Worm (Caenorhabditis elegans): ENCODE measurements around the gene C26B9.3.
A peak's percentile ranks its signal among the peaks of the same experiment; 100 is the strongest.

Gene C26B9.3

DNA sequence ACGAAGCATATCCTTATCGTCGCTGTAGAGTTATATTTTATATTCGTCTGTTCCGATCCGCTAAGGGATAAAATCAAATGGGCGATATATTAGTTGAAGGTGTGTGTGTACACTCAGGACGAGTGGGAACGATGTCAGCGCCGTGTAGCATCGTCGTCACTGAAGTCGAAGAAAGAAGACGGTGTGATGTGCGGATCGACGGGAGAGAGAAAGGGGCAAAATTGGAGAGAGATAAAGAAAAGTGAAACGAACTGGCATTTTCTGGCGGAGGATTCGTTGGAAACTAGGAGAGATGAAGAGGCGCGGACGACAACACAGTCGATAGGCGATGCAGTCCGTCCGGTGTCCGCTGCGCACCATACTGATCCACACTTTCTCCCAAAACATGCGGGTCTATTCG is at the start of gene C26B9.3:
Gene C26B9.3, plus strand, starts transcription at position 343 of the 400 bp plus-strand sequence.
- TF ChIP-seq nhr-43 (tag; optimal IDR thresholded peaks at IDR 0.05; ENCODE audit: poor library complexity, severe bottlenecking) (no peak), nhr-25 (tag; optimal IDR thresholded peaks at IDR 0.05) (peak; percentile 40), nhr-28 (tag; optimal IDR thresholded peaks at IDR 0.05) (no peak), ztf-11 (tag; optimal IDR thresholded peaks at IDR 0.05) (no peak), ztf-4 (tag; optimal IDR thresholded peaks at IDR 0.05) (no peak), mml-1 (tag; optimal IDR thresholded peaks at IDR 0.05) (no peak), elt-3 (tag; optimal IDR thresholded peaks at IDR 0.05) (no peak), tbx-2 (tag; optimal IDR thresholded peaks at IDR 0.05) (no peak), nhr-77 (tag; optimal IDR thresholded peaks at IDR 0.05) (no peak), fkh-10 (GFP tag; optimal IDR thresholded peaks at IDR 0.05) (no peak), mdl-1 (tag; optimal IDR thresholded peaks at IDR 0.05) (no peak), hmg-11 (tag; optimal IDR thresholded peaks at IDR 0.05) (peak; percentile 18), aly-2 (tag; optimal IDR thresholded peaks at IDR 0.05) (no peak), jun-1 (tag; optimal IDR thresholded peaks at IDR 0.05) (no peak), nhr-23 (tag; optimal IDR thresholded peaks at IDR 0.05) (peak; percentile 51), nhr-11 (tag; optimal IDR thresholded peaks at IDR 0.05) (no peak), fos-1 (tag; optimal IDR thresholded peaks at IDR 0.05) (no peak), R02D3.7 (tag; optimal IDR thresholded peaks at IDR 0.05) (no peak), skn-1 (tag; optimal IDR thresholded peaks at IDR 0.05) (no peak), lin-39 (tag; optimal IDR thresholded peaks at IDR 0.05) (no peak), ceh-9 (tag; optimal IDR thresholded peaks at IDR 0.05) (no peak), ceh-16 (tag; optimal IDR thresholded peaks at IDR 0.05) (no peak), ceh-82 (tag; optimal IDR thresholded peaks at IDR 0.05) (no peak), fkh-2 (tag; optimal IDR thresholded peaks at IDR 0.05) (no peak)

DNA sequence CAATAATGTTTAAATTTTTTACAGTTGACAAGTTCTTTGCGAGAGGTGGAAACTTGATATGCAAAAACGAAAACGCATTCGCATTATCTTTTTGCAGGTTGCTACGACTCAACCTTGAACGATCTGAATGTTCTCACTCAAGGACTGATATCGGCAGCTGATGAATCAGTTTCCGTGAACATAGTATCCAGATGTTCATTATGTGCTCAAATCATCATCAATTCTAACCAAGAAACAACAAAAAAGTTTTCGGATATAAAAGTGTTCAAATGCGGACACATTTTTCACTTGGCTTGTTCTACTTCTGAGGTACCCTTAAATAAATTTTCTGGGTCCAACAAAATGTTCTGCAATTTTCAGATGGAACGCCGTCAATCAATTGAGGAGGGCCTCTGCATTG is 49.0 kb upstream of the C26B9.3 start:
- TF ChIP-seq sea-2 (GFP tag; optimal IDR thresholded peaks at IDR 0.05) (no peak), pqm-1 (tag; optimal IDR thresholded peaks at IDR 0.05) (no peak), ZK546.5 (tag; optimal IDR thresholded peaks at IDR 0.05) (no peak), lin-15B (tag; optimal IDR thresholded peaks at IDR 0.05) (no peak), mml-1 (tag; optimal IDR thresholded peaks at IDR 0.05) (no peak), fkh-10 (GFP tag; optimal IDR thresholded peaks at IDR 0.05) (no peak), zag-1 (tag; optimal IDR thresholded peaks at IDR 0.05) (no peak), nhr-237 (tag; optimal IDR thresholded peaks at IDR 0.05) (no peak), ceh-82 (tag; optimal IDR thresholded peaks at IDR 0.05) (no peak)

DNA sequence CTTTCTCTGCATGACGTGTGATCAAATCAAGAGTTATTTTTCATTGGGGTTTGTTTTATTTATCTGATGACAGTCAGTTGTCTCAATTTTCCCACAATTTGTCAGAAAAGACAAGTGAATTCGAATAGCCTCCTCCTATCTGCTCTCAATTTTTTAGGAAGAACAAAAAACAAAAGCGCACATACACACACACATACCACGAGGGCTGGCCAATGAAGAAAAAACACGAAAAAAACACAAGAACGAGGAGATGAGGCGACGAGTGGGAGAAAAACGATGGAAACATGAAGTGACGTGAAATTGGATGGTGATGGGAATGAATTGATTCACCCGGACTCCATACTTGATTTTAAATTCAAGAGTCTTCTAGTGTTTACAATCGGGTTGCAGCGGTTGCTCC is 44.2 kb upstream of the C26B9.3 start:
- no peak for TF ChIP-seq ztf-4 (tag; optimal IDR thresholded peaks at IDR 0.05)
- peak; percentile 3 for TF ChIP-seq nfya-1 (tag; optimal IDR thresholded peaks at IDR 0.05; ENCODE audit: insufficient read depth)
- no peak for TF ChIP-seq ama-1 (optimal IDR thresholded peaks at IDR 0.05)

DNA sequence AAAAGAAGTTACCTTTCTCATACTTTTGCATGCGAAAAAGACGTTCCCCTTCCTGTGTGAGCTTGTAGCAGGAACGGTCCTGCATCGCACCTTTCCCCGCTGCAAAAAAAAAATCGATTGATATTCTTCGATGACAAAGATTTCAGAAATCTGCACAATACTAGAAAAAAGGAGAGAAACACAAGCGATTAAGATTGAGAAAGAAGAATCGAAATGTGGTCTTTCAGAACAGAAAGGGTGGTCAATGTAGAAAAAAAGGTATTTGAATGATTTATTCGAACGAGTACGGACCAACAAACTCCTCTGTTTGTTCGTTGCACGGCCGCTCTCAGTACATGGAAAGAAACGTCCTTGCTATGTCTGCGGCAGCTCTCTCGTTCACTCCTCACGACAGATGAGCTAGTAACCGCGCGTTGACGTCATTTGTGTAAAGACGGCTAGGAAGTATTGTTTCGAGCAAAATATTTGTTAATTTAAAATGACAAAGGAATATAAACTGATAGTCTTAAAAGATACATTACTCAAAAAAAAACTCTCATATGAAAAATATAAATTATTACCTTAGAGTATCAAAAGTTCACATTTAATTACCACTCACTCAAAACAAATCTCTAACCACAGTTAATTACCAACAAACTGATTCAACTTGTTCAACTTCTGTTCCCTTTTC is 40.0 kb upstream of the C26B9.3 start, which contains the start of gene ift-81:
Gene ift-81, plus strand, starts transcription at position 620 of the 670 bp plus-strand sequence.
- TF ChIP-seq nhr-43 (tag; optimal IDR thresholded peaks at IDR 0.05; ENCODE audit: poor library complexity, severe bottlenecking): no peak
- no peak for TF ChIP-seq snpc-4 (tag; optimal IDR thresholded peaks at IDR 0.05)
- no peak for TF ChIP-seq fkh-2 (tag; optimal IDR thresholded peaks at IDR 0.05)
- TF ChIP-seq ZK546.5 (tag; optimal IDR thresholded peaks at IDR 0.05): no peak
- TF ChIP-seq tbx-2 (tag; optimal IDR thresholded peaks at IDR 0.05): peak; percentile 26
- TF ChIP-seq lin-39 (tag; optimal IDR thresholded peaks at IDR 0.05): peak; percentile 62
- no peak for TF ChIP-seq elt-2 (tag; optimal IDR thresholded peaks at IDR 0.05)
- TF ChIP-seq nfya-1 (tag; optimal IDR thresholded peaks at IDR 0.05; ENCODE audit: insufficient read depth): peak; percentile 59
- TF ChIP-seq egl-5 (tag; optimal IDR thresholded peaks at IDR 0.05): no peak
- no peak for TF ChIP-seq ceh-82 (tag; optimal IDR thresholded peaks at IDR 0.05)
- no peak for TF ChIP-seq nhr-77 (tag; optimal IDR thresholded peaks at IDR 0.05)
- peak; percentile 68 for TF ChIP-seq pha-4 (tag; optimal IDR thresholded peaks at IDR 0.05)
- TF ChIP-seq hmg-11 (tag; optimal IDR thresholded peaks at IDR 0.05): peak; percentile 60
- no peak for TF ChIP-seq elt-3 (tag; optimal IDR thresholded peaks at IDR 0.05)
- no peak for TF ChIP-seq aly-2 (tag; optimal IDR thresholded peaks at IDR 0.05)
- no peak for TF ChIP-seq elt-1 (tag; optimal IDR thresholded peaks at IDR 0.05)
- TF ChIP-seq fos-1 (tag; optimal IDR thresholded peaks at IDR 0.05): no peak
